Fruit fly (Drosophila melanogaster) whole organism, embryonic: ENCODE data around the gene CG10063.

ENCODE experiments used
- Ada2b ChIP-seq: fragments of 200-800 bp; sonication (Bioruptor generic); IDR thresholded peaks from 2 replicates; pipeline ENCODE4 v1.3.6; 2022; ENCODE audit warnings: missing biosample characterization, missing genetic modification characterization
- C15 ChIP-seq: fragments of 200-800 bp; sonication (Bioruptor generic); IDR thresholded peaks from 3 replicates; pipeline ENCODE4 v1.3.6; 2022; ENCODE audit warnings: missing biosample characterization, missing genetic modification characterization
- CG12219 ChIP-seq: fragments of 200-800 bp; sonication (Bioruptor generic); optimal IDR thresholded peaks from 3 replicates; lab custom pipeline; 2018; ENCODE audit warnings: missing biosample characterization, mild to moderate bottlenecking, missing genetic modification characterization
- CG12942 ChIP-seq: fragments of 200-800 bp; sonication (Bioruptor generic); optimal IDR thresholded peaks from 3 replicates; lab custom pipeline; 2016; ENCODE audit warnings: missing biosample characterization, missing genetic modification characterization
- CG14014 ChIP-seq: fragments of 200-800 bp; sonication (Bioruptor generic); IDR thresholded peaks from 2 replicates; pipeline ENCODE4 v1.3.6; 2022; ENCODE audit warnings: missing biosample characterization, missing genetic modification characterization
- CG14441 ChIP-seq: fragments of 200-800 bp; sonication (Bioruptor generic); IDR thresholded peaks from 2 replicates; pipeline ENCODE4 v1.3.6; 2022; ENCODE audit warnings: missing biosample characterization, missing genetic modification characterization
- CG17568 ChIP-seq: fragments of 200-800 bp; sonication (Bioruptor generic); optimal IDR thresholded peaks from 2 replicates; lab custom pipeline; 2018; ENCODE audit warnings: missing biosample characterization, mild to moderate bottlenecking, missing genetic modification characterization, moderate library complexity
- CG18599 ChIP-seq: fragments of 200-800 bp; sonication (Bioruptor generic); optimal IDR thresholded peaks from 3 replicates; lab custom pipeline; 2017; ENCODE audit warnings: missing biosample characterization, missing genetic modification characterization, mild to moderate bottlenecking, moderate library complexity, missing genetic modification reagents
- CG2116 ChIP-seq: fragments of 200-800 bp; sonication (Bioruptor generic); optimal IDR thresholded peaks from 3 replicates; lab custom pipeline; 2018; ENCODE audit warnings: missing biosample characterization, mild to moderate bottlenecking, missing genetic modification characterization
- CG34422 ChIP-seq: fragments of 200-800 bp; sonication (Bioruptor generic); IDR thresholded peaks from 3 replicates; pipeline ENCODE4 v1.3.6; 2022; ENCODE audit warnings: missing biosample characterization, missing genetic modification characterization
- CG43689 ChIP-seq: fragments of 200-800 bp; sonication (Bioruptor generic); IDR thresholded peaks from 2 replicates; pipeline ENCODE4 v1.3.6; 2022; ENCODE audit warnings: missing biosample characterization, missing genetic modification characterization
- CG4617 ChIP-seq: fragments of 200-800 bp; sonication (Bioruptor generic); optimal IDR thresholded peaks from 3 replicates; lab custom pipeline; 2016; ENCODE audit warnings: missing biosample characterization, missing genetic modification characterization, borderline replicate concordance
- CG7556 ChIP-seq: fragments of 200-800 bp; sonication (Bioruptor generic); optimal IDR thresholded peaks from 2 replicates; lab custom pipeline; 2017; ENCODE audit warnings: missing biosample characterization, mild to moderate bottlenecking, missing genetic modification characterization
- CG7745 ChIP-seq: fragments of 200-800 bp; sonication (Bioruptor generic); optimal IDR thresholded peaks from 2 replicates; lab custom pipeline; 2018; ENCODE audit warnings: missing biosample characterization, mild to moderate bottlenecking, missing genetic modification characterization, moderate library complexity
- CG7786 ChIP-seq: fragments of 200-800 bp; sonication (Bioruptor generic); optimal IDR thresholded peaks from 2 replicates; lab custom pipeline; 2016; ENCODE audit warnings: missing biosample characterization, missing genetic modification characterization
- CG7963 ChIP-seq: fragments of 200-800 bp; sonication (Bioruptor generic); IDR thresholded peaks from 3 replicates; pipeline ENCODE4 v1.3.6; 2022; ENCODE audit warnings: missing biosample characterization, missing genetic modification characterization; ENCODE audit not compliant: partially characterized antibody
- CG9797 ChIP-seq: fragments of 200-800 bp; sonication (Bioruptor generic); optimal IDR thresholded peaks from 3 replicates; lab custom pipeline; 2018; ENCODE audit warnings: missing biosample characterization, mild to moderate bottlenecking, missing genetic modification characterization
- Dbx ChIP-seq: fragments of 200-800 bp; sonication (Bioruptor generic); IDR thresholded peaks from 3 replicates; pipeline ENCODE4 v1.3.6; 2022; ENCODE audit warnings: missing biosample characterization, missing genetic modification characterization
- Dll ChIP-seq: fragments of 200-800 bp; sonication (Bioruptor generic); IDR thresholded peaks from 4 replicates; pipeline ENCODE4 v1.3.6; 2022; ENCODE audit warnings: missing biosample characterization, missing genetic modification characterization; ENCODE audit not compliant: partially characterized antibody
- Mrtf ChIP-seq: fragments of 200-800 bp; sonication (Bioruptor generic); IDR thresholded peaks from 3 replicates; pipeline ENCODE4 v1.3.6; 2022; ENCODE audit warnings: missing biosample characterization, missing genetic modification characterization
- Neu2 ChIP-seq: fragments of 200-800 bp; sonication (Bioruptor generic); optimal IDR thresholded peaks from 3 replicates; lab custom pipeline; 2016; ENCODE audit warnings: missing biosample characterization, missing genetic modification characterization, borderline replicate concordance
- Nf-YC ChIP-seq: fragments of 200-800 bp; optimal IDR thresholded peaks from 3 replicates; lab custom pipeline; 2019; ENCODE audit warnings: missing biosample characterization, mild to moderate bottlenecking, missing genetic modification characterization, moderate library complexity
- Optix ChIP-seq: fragments of 200-800 bp; sonication (Bioruptor generic); IDR thresholded peaks from 3 replicates; pipeline ENCODE4 v1.3.6; 2022; ENCODE audit warnings: missing biosample characterization, missing genetic modification characterization
- Spps ChIP-seq: fragments of 200-800 bp; sonication (Bioruptor generic); optimal IDR thresholded peaks from 2 replicates; lab custom pipeline; 2018; ENCODE audit warnings: missing biosample characterization, mild to moderate bottlenecking, missing genetic modification characterization
- Stat92E ChIP-seq, 3 experiments: fragments of >200 bp in 2 of 3; fragments of 200-800 bp in 1 of 3; sonication (Bioruptor generic) in 1 of 3; optimal IDR thresholded peaks; 2 replicates each; lab custom pipeline; 2017 to 2019; ENCODE audit warnings: missing biosample characterization in 3 of 3, missing genetic modification characterization in 3 of 3, mild to moderate bottlenecking in 1 of 3, moderate library complexity in 1 of 3
- Trl ChIP-seq, 3 experiments: fragments of >200 bp in 2 of 3; fragments of 200-800 bp in 1 of 3; sonication (Bioruptor generic) in 1 of 3; optimal IDR thresholded peaks; 2 replicates in 1 of 3; 3 replicates in 2 of 3; lab custom pipeline; 2016 to 2017; ENCODE audit warnings: missing biosample characterization in 1 of 3, missing genetic modification characterization in 1 of 3
- ase ChIP-seq: fragments of 200-800 bp; sonication (Bioruptor generic); IDR thresholded peaks from 3 replicates; pipeline ENCODE4 v1.3.6; 2022; ENCODE audit warnings: missing biosample characterization, missing genetic modification characterization
- az2 ChIP-seq: fragments of 200-800 bp; sonication (Bioruptor generic); optimal IDR thresholded peaks from 3 replicates; lab custom pipeline; 2016; ENCODE audit warnings: missing biosample characterization, missing genetic modification characterization
- bab2 ChIP-seq: fragments of 200-800 bp; sonication (Bioruptor generic); optimal IDR thresholded peaks from 2 replicates; lab custom pipeline; 2016; ENCODE audit warnings: missing biosample characterization, missing genetic modification characterization
- cato ChIP-seq: fragments of 200-800 bp; sonication (Bioruptor generic); optimal IDR thresholded peaks from 2 replicates; lab custom pipeline; 2016; ENCODE audit warnings: missing biosample characterization, missing genetic modification characterization, borderline replicate concordance
- cg ChIP-seq: fragments of 200-800 bp; sonication (Bioruptor generic); optimal IDR thresholded peaks from 3 replicates; lab custom pipeline; 2019; ENCODE audit warnings: missing biosample characterization, mild to moderate bottlenecking, missing genetic modification characterization, moderate library complexity
- da ChIP-seq: fragments of 200-800 bp; sonication (Bioruptor generic); optimal IDR thresholded peaks from 2 replicates; lab custom pipeline; 2016; ENCODE audit warnings: missing biosample characterization, missing genetic modification characterization
- dan ChIP-seq: fragments of 200-800 bp; sonication (Bioruptor generic); IDR thresholded peaks from 2 replicates; pipeline ENCODE4 v1.3.6; 2022; ENCODE audit warnings: missing biosample characterization, missing genetic modification characterization
- danr ChIP-seq: fragments of 200-800 bp; sonication (Bioruptor generic); IDR thresholded peaks from 2 replicates; pipeline ENCODE4 v1.3.6; 2022; ENCODE audit warnings: missing biosample characterization, missing genetic modification characterization
- dysf ChIP-seq: fragments of 200-800 bp; sonication (Bioruptor generic); IDR thresholded peaks from 3 replicates; pipeline ENCODE4 v1.3.6; 2022; ENCODE audit warnings: missing biosample characterization, missing genetic modification characterization
- exex ChIP-seq: fragments of 200-800 bp; sonication (Bioruptor generic); optimal IDR thresholded peaks from 4 replicates; lab custom pipeline; 2018; ENCODE audit warnings: missing biosample characterization, mild to moderate bottlenecking, missing genetic modification characterization, moderate library complexity
- gro ChIP-seq: fragments of 200-800 bp; sonication (Bioruptor generic); optimal IDR thresholded peaks from 2 replicates; lab custom pipeline; 2016; ENCODE audit warnings: missing biosample characterization, missing genetic modification characterization
- insv ChIP-seq, 2 experiments: fragments of 200-800 bp; sonication (Bioruptor generic); optimal IDR thresholded peaks; 3 replicates each; lab custom pipeline; 2016 to 2018; ENCODE audit warnings: missing biosample characterization in 2 of 2, missing genetic modification characterization in 2 of 2
- lola ChIP-seq, 3 experiments: fragments of >200 bp in 2 of 3; fragments of 200-800 bp in 1 of 3; sonication (Bioruptor generic) in 1 of 3; optimal IDR thresholded peaks; 2 replicates each; lab custom pipeline; 2017 to 2019; ENCODE audit warnings: missing biosample characterization in 3 of 3, missing genetic modification characterization in 3 of 3, mild to moderate bottlenecking in 1 of 3, moderate library complexity in 1 of 3
- nau ChIP-seq: fragments of 200-800 bp; sonication (Bioruptor generic); optimal IDR thresholded peaks from 3 replicates; lab custom pipeline; 2017; ENCODE audit warnings: missing biosample characterization, mild to moderate bottlenecking, missing genetic modification characterization, missing genetic modification reagents
- prd ChIP-seq, 3 experiments: fragments of >200 bp in 2 of 3; fragments of 200-800 bp in 1 of 3; sonication (Bioruptor generic) in 1 of 3; optimal IDR thresholded peaks in 2 of 3; IDR thresholded peaks in 1 of 3; 2 replicates in 2 of 3; 3 replicates in 1 of 3; pipeline versions ENCODE4 v1.3.6 to Lab custom; 2017 to 2022; ENCODE audit warnings: missing biosample characterization in 1 of 3, missing genetic modification characterization in 1 of 3
- row ChIP-seq: fragments of 200-800 bp; sonication (Bioruptor generic); IDR thresholded peaks from 3 replicates; pipeline ENCODE4 v1.3.6; 2022; ENCODE audit warnings: missing biosample characterization, missing genetic modification characterization
- salm ChIP-seq: fragments of 200-800 bp; sonication (Bioruptor generic); optimal IDR thresholded peaks from 2 replicates; lab custom pipeline; 2018; ENCODE audit warnings: missing biosample characterization, mild to moderate bottlenecking, missing genetic modification characterization
- sens ChIP-seq: fragments of 200-800 bp; sonication (Bioruptor generic); peaks from one replicate; lab custom pipeline; 2016; ENCODE audit warnings: missing biosample characterization, missing genetic modification characterization
- tin ChIP-seq: fragments of 200-800 bp; sonication (Bioruptor generic); optimal IDR thresholded peaks from 3 replicates; lab custom pipeline; 2016; ENCODE audit warnings: missing biosample characterization, missing genetic modification characterization
- zen2 ChIP-seq: fragments of 200-800 bp; sonication (Bioruptor generic); IDR thresholded peaks from 3 replicates; pipeline ENCODE4 v1.3.6; 2022; ENCODE audit warnings: missing biosample characterization, missing genetic modification characterization; ENCODE audit not compliant: partially characterized antibody
- zf30C ChIP-seq: fragments of 200-800 bp; sonication (Bioruptor generic); optimal IDR thresholded peaks from 3 replicates; lab custom pipeline; 2018; ENCODE audit warnings: missing biosample characterization, mild to moderate bottlenecking, missing genetic modification characterization

CG10063 gene

dm6 chr3L:6963792-6964487 lies 8.3 kb downstream of the CG10063 start (continued):
- TF ChIP-seq Ada2b (peak; percentile 74), ase (GFP tag; lab: Robert Waterston, UW) (peak; percentile 58; the same call in 2 of the 3 replicates), Stat92E (GFP tag; optimal IDR thresholded peaks at IDR 0.05; lab: Kevin White, UChicago) (peak in 1 of 3 experiments; percentile 25), az2 (GFP tag; lab: Kevin White, UChicago) (peak; percentile 85), nau (GFP tag; lab: Kevin White, UChicago) (peak; percentile 44), CG2116 (peak; percentile 21), danr (GFP tag; lab: Robert Waterston, UW) (peak; percentile 35; the same call in 1 of the 2 replicates), sens (GFP tag; lab: Kevin White, UChicago) (peak; percentile 98), gro (GFP tag; lab: Kevin White, UChicago) (peak; percentile 54), CG12942 (GFP tag; lab: Kevin White, UChicago) (peak; percentile 69), CG14441 (peak; percentile 77), dysf (GFP tag; lab: Robert Waterston, UW) (peak; percentile 88), da (GFP tag; lab: Kevin White, UChicago) (no peak), CG12219 (GFP tag; lab: Kevin White, UChicago) (peak; percentile 90), exex (tag; lab: Kevin White, UChicago) (no peak), tin (GFP tag; lab: Kevin White, UChicago) (peak; percentile 80), lola (GFP tag; optimal IDR thresholded peaks at IDR 0.05; lab: Kevin White, UChicago) (peak in 1 of 3 experiments; percentile 88), CG7786 (peak; percentile 78), cg (GFP tag; lab: Kevin White, UChicago) (peak; percentile 86), CG34422 (GFP tag; lab: Robert Waterston, UW) (peak; percentile 47; the same call in 1 of the 3 replicates), CG17568 (peak; percentile 76), CG43689 (GFP tag; lab: Robert Waterston, UW) (0 out of 2 replicates have a peak, but pooled peaks have one; percentile 30), CG18599 (peak; percentile 87), Optix (0 out of 3 replicates have a peak, but pooled peaks have one; percentile 46), Neu2 (GFP tag; lab: Kevin White, UChicago) (no peak), zf30C (peak; percentile 90), CG14014 (peak; percentile 81), CG7745 (tag; lab: Kevin White, UChicago) (no peak), CG4617 (GFP tag; lab: Kevin White, UChicago) (peak; percentile 11), prd (optimal IDR thresholded peaks at IDR 0.05; lab: Kevin White, UChicago) (no peak), prd (GFP tag; IDR thresholded peaks at IDR 0.05; lab: Robert Waterston, UW) (peak; percentile 79), Spps (tag; lab: Kevin White, UChicago) (peak; percentile 72), Mrtf (GFP tag; lab: Robert Waterston, UW) (peak; percentile 77), zen2 (GFP tag; lab: Robert Waterston, UW) (no peak), Dbx (GFP tag; lab: Robert Waterston, UW) (peak; percentile 36; the same call in 1 of the 3 replicates), C15 (GFP tag; lab: Robert Waterston, UW) (no peak), Nf-YC (tag; lab: Kevin White, UChicago) (no peak), Dll (GFP tag; lab: Robert Waterston, UW) (no peak), CG9797 (no peak), salm (tag; lab: Kevin White, UChicago) (peak; percentile 46), CG7963 (GFP tag; lab: Robert Waterston, UW) (no peak), insv (GFP tag; optimal IDR thresholded peaks at IDR 0.05; lab: Kevin White, UChicago) (no peak), CG7556 (GFP tag; lab: Kevin White, UChicago) (peak; percentile 87), dan (GFP tag; lab: Robert Waterston, UW) (no peak), Trl (optimal IDR thresholded peaks at IDR 0.05; lab: Kevin White, UChicago) (peak in 1 of 2 experiments; percentile 70), Trl (GFP tag; optimal IDR thresholded peaks at IDR 0.05; lab: Kevin White, UChicago) (peak; percentile 68), cato (peak; percentile 66), bab2 (GFP tag; lab: Kevin White, UChicago) (peak; percentile 78), row (peak; percentile 90)
